Fruit fly (Drosophila melanogaster): Measurements from ENCODE around the gene hh.

hh gene

DNA sequence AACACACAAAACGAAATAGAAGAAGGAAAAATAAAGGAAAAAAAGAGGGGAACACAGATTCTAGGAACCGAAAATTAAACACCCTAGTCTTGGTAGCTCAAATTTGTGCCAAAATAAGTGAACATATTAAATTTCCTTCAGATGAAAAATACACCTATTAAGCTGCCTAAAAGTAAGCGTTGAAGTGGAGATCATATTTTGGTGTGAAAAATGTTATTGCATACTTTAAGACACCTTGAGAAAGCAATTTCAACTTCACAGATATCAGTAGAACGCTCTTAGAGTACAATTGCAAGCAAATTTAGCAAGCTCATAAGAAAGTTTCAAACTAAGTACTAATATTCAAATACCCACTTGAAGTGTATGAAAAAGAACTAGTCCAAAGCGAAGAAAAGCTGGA, 31.0 kb downstream of the hh start (continued):
- TF ChIP-seq CG17612 (GFP tag; IDR thresholded peaks at IDR 0.05) (0 out of 2 replicates have a peak, but pooled peaks have one; percentile 32), CG3847 (GFP tag; IDR thresholded peaks at IDR 0.05) (no peak), grau (tag; optimal IDR thresholded peaks at IDR 0.05) (peak; percentile 19), CG13624 (GFP tag; optimal IDR thresholded peaks at IDR 0.05) (peak; percentile 59), CG18476 (GFP tag; optimal IDR thresholded peaks at IDR 0.05) (no peak), Doc3 (GFP tag; IDR thresholded peaks at IDR 0.05; ENCODE audit: partially characterized antibody) (no peak), YL-1 (GFP tag; optimal IDR thresholded peaks at IDR 0.05) (no peak), CG17912 (GFP tag; optimal IDR thresholded peaks at IDR 0.05) (no peak), lilli (GFP tag; optimal IDR thresholded peaks at IDR 0.05) (no peak), CG10147 (GFP tag; optimal IDR thresholded peaks at IDR 0.05) (peak; percentile 66), CG8765 (GFP tag; IDR thresholded peaks at IDR 0.05) (no peak), row (GFP tag; IDR thresholded peaks at IDR 0.05) (peak; percentile 49; the same call in 2 of the 3 replicates), CG11560 (tag; IDR thresholded peaks at IDR 0.05) (no peak), CG16815 (GFP tag; optimal IDR thresholded peaks at IDR 0.05) (no peak), CG4424 (GFP tag; optimal IDR thresholded peaks at IDR 0.05) (no peak), E2f1 (GFP tag; IDR thresholded peaks at IDR 0.05) (no peak), Awh (GFP tag; IDR thresholded peaks at IDR 0.05) (no peak), Dad (GFP tag; optimal IDR thresholded peaks at IDR 0.05) (no peak), CG10565 (GFP tag; optimal IDR thresholded peaks at IDR 0.05) (no peak), Fer3 (tag; optimal IDR thresholded peaks at IDR 0.05) (peak; percentile 41), CG3163 (GFP tag; optimal IDR thresholded peaks at IDR 0.05) (no peak), eyg (GFP tag; optimal IDR thresholded peaks at IDR 0.05) (no peak), bcd (GFP tag; optimal IDR thresholded peaks at IDR 0.05) (peak; percentile 30), cwo (GFP tag; optimal IDR thresholded peaks at IDR 0.05) (peak; percentile 8), tin (GFP tag; optimal IDR thresholded peaks at IDR 0.05) (no peak), CG10209 (GFP tag; optimal IDR thresholded peaks at IDR 0.05) (no peak), CG17385 (GFP tag; optimal IDR thresholded peaks at IDR 0.05) (no peak), CG14050 (GFP tag; IDR thresholded peaks at IDR 0.05) (no peak), E2f2 (GFP tag; IDR thresholded peaks at IDR 0.05) (no peak), corto (GFP tag; optimal IDR thresholded peaks at IDR 0.05) (no peak), BtbVII (GFP tag; optimal IDR thresholded peaks at IDR 0.05) (peak; percentile 43), ind (GFP tag; optimal IDR thresholded peaks at IDR 0.05) (no peak), C15 (GFP tag; IDR thresholded peaks at IDR 0.05) (no peak), CG1529 (GFP tag; optimal IDR thresholded peaks at IDR 0.05) (no peak), Hr78 (GFP tag; optimal IDR thresholded peaks at IDR 0.05) (no peak), so (GFP tag; IDR thresholded peaks at IDR 0.05) (no peak), CkIIα-i1 (GFP tag; IDR thresholded peaks at IDR 0.05) (no peak), fru (optimal IDR thresholded peaks at IDR 0.05) (no peak), CG8281 (tag; optimal IDR thresholded peaks at IDR 0.05) (no peak), Fer1 (GFP tag; optimal IDR thresholded peaks at IDR 0.05) (peak; percentile 40), CG4820 (GFP tag; optimal IDR thresholded peaks at IDR 0.05) (no peak), CG9215 (GFP tag; IDR thresholded peaks at IDR 0.05) (0 out of 2 replicates have a peak, but pooled peaks have one; percentile 5), CG11093 (GFP tag; IDR thresholded peaks at IDR 0.05) (no peak), ase (GFP tag; IDR thresholded peaks at IDR 0.05) (no peak), gem (tag; optimal IDR thresholded peaks at IDR 0.05) (peak; percentile 37), sima (GFP tag; optimal IDR thresholded peaks at IDR 0.05) (no peak), CG11504 (tag; optimal IDR thresholded peaks at IDR 0.05) (peak; percentile 44), Mes4 (GFP tag; optimal IDR thresholded peaks at IDR 0.05) (no peak), Camta (GFP tag; optimal IDR thresholded peaks at IDR 0.05) (no peak), CG18599 (GFP tag; optimal IDR thresholded peaks at IDR 0.05) (peak; percentile 68), CG11456 (GFP tag; IDR thresholded peaks at IDR 0.05) (no peak), CG1602 (GFP tag; optimal IDR thresholded peaks at IDR 0.05) (no peak), CG11085 (GFP tag; IDR thresholded peaks at IDR 0.05) (no peak)

All from whole organism, embryonic.